Worm (Caenorhabditis elegans) whole organism, L4/young adult: Measurements from ENCODE around the gene npr-24.

Source experiments
- W03F9.2 ChIP-seq: fragments of 150-350 bp; optimal IDR thresholded peaks from 2 replicates; lab custom pipeline; 2014; ENCODE audit warnings: missing biosample characterization, missing genetic modification characterization
- dao-5 ChIP-seq: sonication (generic microtip); optimal IDR thresholded peaks from 2 replicates; lab custom pipeline; 2016; ENCODE audit warnings: missing genotype, missing genetic modification characterization, moderate library complexity, missing compliant biosample characterization
- him-1 ChIP-seq: sonication (generic microtip); optimal IDR thresholded peaks from 2 replicates; lab custom pipeline; 2016; ENCODE audit warnings: missing genotype, missing genetic modification reagents, missing genetic modification characterization, missing compliant biosample characterization

Gene npr-24

ce11 chrX:17468483-17468882 is 18.2 kb downstream of the npr-24 start:
- TF ChIP-seq dao-5: no peak

ce11 chrX:17466615-17467014 is 20.0 kb downstream of the npr-24 start, which contains the start of gene ZK54.3:
Gene ZK54.3, minus strand, starts transcription at chrX:17467005.
- TF ChIP-seq dao-5 (no peak), W03F9.2 (tag; lab: Kevin White, UChicago) (no peak), him-1 (peak; percentile 29)

ce11 chrX:17464801-17465200 is 21.8 kb downstream of the npr-24 start, which contains the start of gene slc-17.1:
Gene slc-17.1, minus strand, starts transcription at chrX:17464901.
- TF ChIP-seq W03F9.2 (tag; lab: Kevin White, UChicago) (no peak), him-1 (no peak), dao-5 (no peak)

- no peak for TF ChIP-seq him-1
- no peak for TF ChIP-seq W03F9.2 (tag; lab: Kevin White, UChicago)
- TF ChIP-seq dao-5: no peak
Measured at ce11 chrX:17461958-17462357, 24.7 kb downstream of the npr-24 start.

- TF ChIP-seq W03F9.2 (tag; lab: Kevin White, UChicago) (no peak), him-1 (no peak), dao-5 (no peak)
Measured at ce11 chrX:17458887-17459286, 27.7 kb downstream of the npr-24 start, which contains the start of gene mlc-1. Gene mlc-1, plus strand, starts transcription at chrX:17459210.

- TF ChIP-seq dao-5 (no peak), W03F9.2 (tag; lab: Kevin White, UChicago) (no peak), him-1 (no peak)
Measured at ce11 chrX:17456536-17457165, 30.0 kb downstream of the npr-24 start, which contains the start of gene mlc-2. Gene mlc-2, minus strand, starts transcription at chrX:17456586.

- TF ChIP-seq dao-5 (no peak), him-1 (no peak), W03F9.2 (tag; lab: Kevin White, UChicago) (peak; percentile 57)
Measured at ce11 chrX:17451410-17451809, 35.2 kb downstream of the npr-24 start, which contains the start of gene C36E6.2. Gene C36E6.2, plus strand, starts transcription at chrX:17451670.

ce11 chrX:17438386-17438785 is 48.2 kb downstream of the npr-24 start, which contains the start of gene C36E6.8:
Gene C36E6.8, plus strand, starts transcription at chrX:17438686.
- no peak for TF ChIP-seq dao-5
- TF ChIP-seq W03F9.2 (tag; lab: Kevin White, UChicago): no peak
- TF ChIP-seq him-1: no peak

- no peak for TF ChIP-seq him-1
- TF ChIP-seq dao-5: no peak
- no peak for TF ChIP-seq W03F9.2 (tag; lab: Kevin White, UChicago)
Measured at ce11 chrX:17434234-17434633, 52.4 kb downstream of the npr-24 start, which contains the start of gene fubl-3. Gene fubl-3, plus strand, starts transcription at chrX:17434445.
